Worm (Caenorhabditis elegans) whole organism, L4 larva: Measurements from ENCODE around the gene T28A11.3.

Experiments
- F49E8.2 ChIP-seq: sonication (generic microtip); optimal IDR thresholded peaks from 2 replicates; lab custom pipeline; 2016; ENCODE audit warnings: missing compliant biosample characterization, mild to moderate bottlenecking, missing genetic modification characterization, borderline replicate concordance
- ZK337.2 ChIP-seq: fragments of 200-800 bp; sonication (Bioruptor generic); IDR thresholded peaks from 2 replicates; pipeline ENCODE4 v1.3.6; 2022; ENCODE audit warnings: missing genetic modification reagents, missing genetic modification characterization, missing compliant biosample characterization
- aha-1 ChIP-seq: fragments of 150-350 bp; peaks from one replicate; lab custom pipeline; 2014; ENCODE audit warnings: missing biosample characterization, missing genetic modification characterization
- ceh-62 ChIP-seq: sonication (generic microtip); optimal IDR thresholded peaks from 2 replicates; lab custom pipeline; 2017; ENCODE audit warnings: missing biosample characterization, missing genetic modification characterization
- cey-2 ChIP-seq: sonication (generic microtip); optimal IDR thresholded peaks from 3 replicates; lab custom pipeline; 2017; ENCODE audit warnings: missing genetic modification characterization, mild to moderate bottlenecking, missing compliant biosample characterization, antibody characterized with exemption, borderline replicate concordance; ENCODE audit not compliant: insufficient read depth
- daf-16 ChIP-seq, 3 experiments: sonication (generic microtip); optimal IDR thresholded peaks; 2 replicates each; lab custom pipeline; 2016 to 2017; ENCODE audit warnings: missing genetic modification characterization in 3 of 3, missing genetic modification reagents in 3 of 3, mild to moderate bottlenecking in 2 of 3, missing compliant biosample characterization in 2 of 3, missing biosample characterization in 1 of 3, moderate library complexity in 1 of 3
- dmd-6 ChIP-seq: fragments of 200-800 bp; sonication (Bioruptor generic); IDR thresholded peaks from 2 replicates; pipeline ENCODE4 v1.3.6; 2022; ENCODE audit warnings: missing genetic modification reagents, missing genetic modification characterization, missing compliant biosample characterization
- dmd-9 ChIP-seq: fragments of 200-800 bp; sonication (Bioruptor generic); IDR thresholded peaks from 2 replicates; pipeline ENCODE4 v1.3.6; 2022; ENCODE audit warnings: missing genetic modification reagents, missing genetic modification characterization, missing compliant biosample characterization
- dpl-1 ChIP-seq: fragments of 150-350 bp; optimal IDR thresholded peaks from 2 replicates; lab custom pipeline; 2014; ENCODE audit warnings: missing biosample characterization, missing genetic modification reagents, missing genetic modification characterization
- egl-27 ChIP-seq: sonication (generic microtip); optimal IDR thresholded peaks from 3 replicates; lab custom pipeline; 2017; ENCODE audit warnings: missing biosample characterization, missing genetic modification reagents, missing genetic modification characterization
- egl-43 ChIP-seq: fragments of 200-800 bp; sonication (Bioruptor generic); IDR thresholded peaks from 2 replicates; pipeline ENCODE4 v1.3.6; 2022; ENCODE audit warnings: missing genetic modification reagents, missing genetic modification characterization, missing compliant biosample characterization
- fkh-10 ChIP-seq: fragments of 150-350 bp; optimal IDR thresholded peaks from 2 replicates; lab custom pipeline; 2014; ENCODE audit warnings: missing biosample characterization, missing genetic modification reagents, missing genetic modification characterization
- hlh-11 ChIP-seq: fragments of 200-800 bp; sonication (Bioruptor generic); optimal IDR thresholded peaks from 2 replicates; lab custom pipeline; 2018; ENCODE audit warnings: mild to moderate bottlenecking, missing genetic modification characterization, missing compliant biosample characterization
- lim-7 ChIP-seq: fragments of 200-800 bp; sonication (Bioruptor generic); IDR thresholded peaks from 2 replicates; pipeline ENCODE4 v1.3.6; 2022; ENCODE audit warnings: missing genetic modification characterization, missing compliant biosample characterization
- lin-1 ChIP-seq: fragments of 200-800 bp; sonication (Bioruptor generic); IDR thresholded peaks from 2 replicates; pipeline ENCODE4 v1.3.6; 2022; ENCODE audit warnings: missing genetic modification reagents, missing genetic modification characterization, missing compliant biosample characterization
- lin-15B ChIP-seq: fragments of 150-350 bp; sonication (generic microtip); optimal IDR thresholded peaks from 3 replicates; lab custom pipeline; 2014; ENCODE audit warnings: missing biosample characterization, missing genetic modification characterization
- lin-29 ChIP-seq: fragments of 200-800 bp; sonication (Bioruptor generic); IDR thresholded peaks from 2 replicates; pipeline ENCODE4 v1.3.6; 2022; ENCODE audit warnings: missing genetic modification reagents, missing genetic modification characterization, missing compliant biosample characterization
- lin-39 ChIP-seq: fragments of 150-350 bp; optimal IDR thresholded peaks from 2 replicates; lab custom pipeline; 2014; ENCODE audit warnings: missing biosample characterization, missing genetic modification reagents, missing genetic modification characterization
- madf-5 ChIP-seq, 2 experiments: fragments of 200-800 bp; sonication (Bioruptor generic); IDR thresholded peaks; 2 replicates each; pipeline ENCODE4 v1.3.6; 2022; ENCODE audit warnings: missing compliant biosample characterization in 2 of 2, missing genetic modification characterization in 2 of 2
- madf-9 ChIP-seq: fragments of 200-800 bp; sonication (Bioruptor generic); conservative IDR thresholded peaks from 2 replicates; pipeline ENCODE4 v1.3.6; 2022; ENCODE audit warnings: missing genetic modification reagents, missing genetic modification characterization, missing compliant biosample characterization
- mdl-1 ChIP-seq, 2 experiments: fragments of 150-350 bp in 1 of 2; sonication (generic microtip) in 1 of 2; optimal IDR thresholded peaks; 2 replicates each; lab custom pipeline; 2014 to 2017; ENCODE audit warnings: missing biosample characterization in 2 of 2, missing genetic modification characterization in 2 of 2
- mes-2 ChIP-seq: sonication (generic microtip); optimal IDR thresholded peaks from 2 replicates; lab custom pipeline; 2016; ENCODE audit warnings: missing genotype, mild to moderate bottlenecking, missing genetic modification characterization, missing compliant biosample characterization; ENCODE audit not compliant: poor library complexity, severe bottlenecking
- nhr-11 ChIP-seq: fragments of 150-350 bp; optimal IDR thresholded peaks from 2 replicates; lab custom pipeline; 2014; ENCODE audit warnings: missing biosample characterization, missing genetic modification characterization
- nhr-28 ChIP-seq: fragments of 150-350 bp; optimal IDR thresholded peaks from 2 replicates; lab custom pipeline; 2014; ENCODE audit warnings: missing biosample characterization, missing genetic modification characterization
- nhr-42 ChIP-seq: fragments of 200-800 bp; sonication (Bioruptor generic); IDR thresholded peaks from 2 replicates; pipeline ENCODE4 v1.3.6; 2022; ENCODE audit warnings: missing genetic modification characterization, missing compliant biosample characterization
- nhr-77 ChIP-seq: fragments of 150-350 bp; optimal IDR thresholded peaks from 2 replicates; lab custom pipeline; 2014; ENCODE audit warnings: missing biosample characterization, missing genetic modification characterization
- php-3 ChIP-seq: fragments of 200-800 bp; sonication (Bioruptor generic); IDR thresholded peaks from 2 replicates; pipeline ENCODE4 v1.3.6; 2022; ENCODE audit warnings: missing genetic modification reagents, missing genetic modification characterization, missing compliant biosample characterization
- rbr-2 ChIP-seq: sonication (generic microtip); optimal IDR thresholded peaks from 2 replicates; lab custom pipeline; 2016; ENCODE audit warnings: missing genotype, missing genetic modification characterization, missing compliant biosample characterization
- spr-3 ChIP-seq: fragments of 200-800 bp; sonication (Bioruptor generic); optimal IDR thresholded peaks from 2 replicates; lab custom pipeline; 2018; ENCODE audit warnings: mild to moderate bottlenecking, missing genetic modification characterization, missing compliant biosample characterization
- tag-97 ChIP-seq: fragments of 200-800 bp; sonication (Bioruptor generic); IDR thresholded peaks from 2 replicates; pipeline ENCODE4 v1.3.6; 2022; ENCODE audit warnings: missing genetic modification characterization, missing compliant biosample characterization
- unc-62 ChIP-seq, 3 experiments: fragments of 150-350 bp in 1 of 3; sonication (generic microtip); optimal IDR thresholded peaks in 2 of 3; peaks in 1 of 3; 1 replicate in 1 of 3; 2 replicates in 2 of 3; lab custom pipeline; 2014 to 2017; ENCODE audit warnings: missing biosample characterization in 3 of 3, missing genetic modification characterization in 3 of 3, missing genetic modification reagents in 3 of 3, missing genotype in 1 of 3
- zag-1 ChIP-seq: fragments of 150-350 bp; optimal IDR thresholded peaks from 2 replicates; lab custom pipeline; 2014; ENCODE audit warnings: missing biosample characterization, missing genetic modification characterization
- zfp-2 ChIP-seq: sonication (generic microtip); optimal IDR thresholded peaks from 2 replicates; lab custom pipeline; 2016; ENCODE audit warnings: mild to moderate bottlenecking, missing genetic modification characterization, missing compliant biosample characterization
- zip-11 ChIP-seq: fragments of 200-800 bp; sonication (Bioruptor generic); IDR thresholded peaks from 2 replicates; pipeline ENCODE4 v1.3.6; 2022; ENCODE audit warnings: missing genetic modification characterization, missing compliant biosample characterization
- ztf-11 ChIP-seq: fragments of 150-350 bp; optimal IDR thresholded peaks from 2 replicates; lab custom pipeline; 2014; ENCODE audit warnings: missing biosample characterization, missing genetic modification characterization
- ztf-7 ChIP-seq: fragments of 150-350 bp; optimal IDR thresholded peaks from 2 replicates; lab custom pipeline; 2014; ENCODE audit warnings: missing biosample characterization, missing genetic modification characterization

Gene T28A11.3

DNA sequence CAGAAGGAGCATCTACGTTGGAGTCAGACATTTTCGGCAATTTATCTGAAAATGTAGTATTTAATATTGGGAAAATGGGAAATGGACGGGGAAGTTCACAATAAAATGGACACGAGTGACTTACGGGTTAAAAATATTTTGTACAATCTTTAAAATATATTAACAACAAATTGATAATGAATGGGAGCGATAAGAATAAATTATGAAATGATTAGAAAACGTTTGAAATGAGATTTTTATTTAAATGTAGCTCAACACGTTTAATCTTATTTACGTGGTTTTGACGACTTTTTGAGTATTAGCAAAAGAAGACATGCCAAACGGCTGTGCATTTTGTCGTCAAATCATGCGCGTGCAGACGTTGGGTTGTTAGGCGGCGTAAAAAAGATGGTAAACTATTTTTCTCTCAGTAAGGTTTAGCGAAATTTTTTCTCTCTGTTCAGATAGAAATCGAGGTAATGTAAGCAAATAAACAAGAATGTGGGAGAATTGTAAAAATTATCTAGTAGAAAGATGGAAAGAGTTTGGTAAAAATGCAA is 3.0 kb downstream of the T28A11.3 start, which contains the start of gene fbxa-64:
Gene fbxa-64, minus strand, starts transcription at position 51 of the 539 bp plus-strand sequence.
- no peak for TF ChIP-seq nhr-42 (GFP tag; lab: Robert Waterston, UW)
- TF ChIP-seq fkh-10 (GFP tag; lab: Kevin White, UChicago), result no peak
- TF ChIP-seq lin-29 (GFP tag; lab: Robert Waterston, UW), result no peak
- TF ChIP-seq mes-2 (tag; lab: Kevin White, UChicago), result peak; percentile 50
- no peak for TF ChIP-seq madf-9 (GFP tag; lab: Robert Waterston, UW)
- no peak for TF ChIP-seq mdl-1 (tag; optimal IDR thresholded peaks at IDR 0.05; lab: Kevin White, UChicago)
- peak; percentile 7 for TF ChIP-seq dpl-1 (GFP tag; lab: Kevin White, UChicago)
- TF ChIP-seq ceh-62 (tag; lab: Kevin White, UChicago), result no peak
- peak in 1 of 2 experiments; percentile 8 for TF ChIP-seq unc-62 (GFP tag; optimal IDR thresholded peaks at IDR 0.05 in 1 of 2; lab: Kevin White, UChicago)
- no peak for TF ChIP-seq unc-62 (tag; optimal IDR thresholded peaks at IDR 0.05; lab: Kevin White, UChicago)
- TF ChIP-seq, all 104 proteins: peak for 3

DNA sequence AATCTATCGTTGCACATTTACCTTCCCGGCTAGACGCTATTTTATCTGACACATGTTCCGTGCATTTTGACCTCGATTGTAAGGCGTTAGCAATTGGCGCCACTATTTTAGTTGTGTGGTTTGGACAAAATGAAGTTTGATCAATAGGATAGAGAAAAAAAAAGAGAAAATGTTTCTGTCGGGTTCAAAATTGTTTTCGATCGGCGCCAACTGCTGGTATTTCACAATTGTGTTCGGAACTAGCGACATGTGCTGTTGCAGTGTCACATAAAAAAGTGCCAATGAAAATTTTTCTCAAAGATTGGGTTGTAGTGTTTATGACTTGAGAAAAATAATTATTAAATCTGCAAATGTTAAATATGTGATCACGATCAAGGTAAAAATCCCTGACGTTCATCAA is 4.0 kb downstream of the T28A11.3 start:
- TF ChIP-seq dmd-6 (GFP tag; lab: Robert Waterston, UW), result peak; percentile 40
- peak; percentile 54 for TF ChIP-seq hlh-11
- peak; percentile 10 for TF ChIP-seq nhr-28 (tag; lab: Kevin White, UChicago)
- TF ChIP-seq tag-97, result no peak
- TF ChIP-seq daf-16 (GFP tag; optimal IDR thresholded peaks at IDR 0.05; lab: Kevin White, UChicago), result peak in 1 of 2 experiments; percentile 86
- TF ChIP-seq daf-16 (tag; optimal IDR thresholded peaks at IDR 0.05; lab: Kevin White, UChicago), result no peak
- TF ChIP-seq aha-1 (tag; lab: Kevin White, UChicago), result peak; percentile 35
- TF ChIP-seq lin-15B (tag; lab: Kevin White, UChicago), result no peak
- TF ChIP-seq lin-39 (tag; lab: Kevin White, UChicago), result no peak
- no peak for TF ChIP-seq egl-27
- TF ChIP-seq madf-5 (GFP tag; IDR thresholded peaks at IDR 0.05; lab: Robert Waterston, UW), result no peak
- no peak for TF ChIP-seq lin-1 (GFP tag; lab: Robert Waterston, UW)

ce11 chrV:3280009-3280408 is 4.9 kb downstream of the T28A11.3 start, which contains the start of gene T28A11.2:
Gene T28A11.2 (plus strand): TSS chrV:3280379.
- TF ChIP-seq ztf-7 (tag; lab: Kevin White, UChicago) (no peak), lim-7 (GFP tag; lab: Robert Waterston, UW) (no peak), hlh-11 (peak; percentile 26), dmd-9 (GFP tag; lab: Robert Waterston, UW) (no peak)

- TF ChIP-seq daf-16 (GFP tag; optimal IDR thresholded peaks at IDR 0.05; lab: Kevin White, UChicago), result peak in 1 of 2 experiments; percentile 33
- TF ChIP-seq daf-16 (tag; optimal IDR thresholded peaks at IDR 0.05; lab: Kevin White, UChicago), result no peak
- no peak for TF ChIP-seq zip-11 (GFP tag; lab: Robert Waterston, UW)
- no peak for TF ChIP-seq madf-5 (GFP tag; IDR thresholded peaks at IDR 0.05; lab: Robert Waterston, UW)
Observed at ce11 chrV:3281523-3281922, 6.4 kb downstream of the T28A11.3 start, which contains the start of gene T28A11.25. Gene T28A11.25 (plus strand): TSS chrV:3281823.

DNA sequence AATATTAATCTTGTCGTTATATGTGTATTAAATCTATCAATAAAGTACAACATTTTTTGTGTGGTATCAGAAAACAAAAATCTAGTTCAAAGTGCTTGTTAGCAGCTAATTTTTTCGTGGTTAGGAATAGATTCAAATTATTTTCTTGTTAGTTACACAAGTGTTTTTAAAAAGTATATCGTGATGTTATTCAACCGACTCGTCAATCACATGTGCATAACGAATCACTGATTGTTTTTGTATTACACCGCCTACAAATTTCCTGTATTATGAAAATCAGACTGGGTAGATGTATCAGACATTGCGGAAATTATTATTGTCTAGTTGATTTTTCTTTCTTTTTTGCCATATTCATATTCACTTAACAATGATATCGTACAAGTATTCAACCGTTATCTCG is 7.8 kb downstream of the T28A11.3 start, which contains the start of gene str-64:
Gene str-64, plus strand, starts transcription at position 301 of the 400 bp plus-strand sequence.
- TF ChIP-seq unc-62 (GFP tag; optimal IDR thresholded peaks at IDR 0.05 in 1 of 2; lab: Kevin White, UChicago), result peak in 1 of 2 experiments; percentile 73
- no peak for TF ChIP-seq unc-62 (tag; optimal IDR thresholded peaks at IDR 0.05; lab: Kevin White, UChicago)
- no peak for TF ChIP-seq egl-43 (GFP tag; lab: Robert Waterston, UW)
- TF ChIP-seq aha-1 (tag; lab: Kevin White, UChicago), result peak; percentile 18

ce11 chrV:3284629-3285028 is 9.5 kb downstream of the T28A11.3 start, which contains the start of gene F35F10.5:
Gene F35F10.5 (plus strand): TSS chrV:3284929.
- TF ChIP-seq ZK337.2 (0 out of 2 replicates have a peak, but pooled peaks have one; percentile 24), php-3 (GFP tag; lab: Robert Waterston, UW) (no peak), rbr-2 (tag; lab: Kevin White, UChicago) (no peak), nhr-42 (GFP tag; lab: Robert Waterston, UW) (no peak), ztf-11 (tag; lab: Kevin White, UChicago) (no peak), nhr-77 (tag; lab: Kevin White, UChicago) (no peak), cey-2 (tag; lab: Kevin White, UChicago) (no peak), zfp-2 (tag; lab: Kevin White, UChicago) (no peak), dpl-1 (GFP tag; lab: Kevin White, UChicago) (no peak), aha-1 (tag; lab: Kevin White, UChicago) (peak; percentile 49), unc-62 (GFP tag; optimal IDR thresholded peaks at IDR 0.05 in 1 of 2; lab: Kevin White, UChicago) (peak in 1 of 2 experiments; percentile 25), unc-62 (tag; optimal IDR thresholded peaks at IDR 0.05; lab: Kevin White, UChicago) (no peak), zag-1 (tag; lab: Kevin White, UChicago) (no peak), spr-3 (no peak), F49E8.2 (no peak), nhr-11 (no peak), dmd-6 (GFP tag; lab: Robert Waterston, UW) (no peak)
